Worm (Caenorhabditis elegans): Measurements from ENCODE around the gene ssp-32.

Gene ssp-32

DNA sequence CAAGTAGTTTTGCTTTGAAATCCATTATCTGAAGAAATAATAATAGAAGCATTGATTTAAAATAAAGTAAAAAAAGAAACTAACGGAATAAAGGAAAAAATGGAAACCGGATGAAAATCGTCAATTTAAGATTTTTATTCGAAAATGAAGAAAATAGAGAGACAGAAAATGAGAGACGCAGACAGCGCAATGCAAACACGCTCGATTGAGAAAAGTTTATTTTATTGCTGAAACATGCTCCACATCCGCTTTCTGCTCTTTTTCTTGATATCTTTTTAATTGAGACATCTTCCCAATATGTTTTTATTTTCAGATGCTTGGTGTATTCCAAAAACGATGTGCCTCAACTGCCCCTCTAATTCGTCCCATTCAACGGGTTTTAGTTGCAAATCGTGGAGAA, 10.9 kb upstream of the ssp-32 start, which contains the start of the genes prp-18 and mccc-1 (continued):
- no peak for TF ChIP-seq nhr-20 (tag; optimal IDR thresholded peaks at IDR 0.05)
- no peak for TF ChIP-seq alr-1 (tag; optimal IDR thresholded peaks at IDR 0.05; ENCODE audit: borderline replicate concordance)
- TF ChIP-seq nhr-76 (tag; optimal IDR thresholded peaks at IDR 0.05) = no peak
- no peak for TF ChIP-seq efl-3 (GFP tag; optimal IDR thresholded peaks at IDR 0.05)
- TF ChIP-seq zag-1 (tag; optimal IDR thresholded peaks at IDR 0.05) = no peak
- no peak for TF ChIP-seq nhr-77 (tag; optimal IDR thresholded peaks at IDR 0.05)
- no peak for TF ChIP-seq nhr-11 (tag; optimal IDR thresholded peaks at IDR 0.05)
- TF ChIP-seq ces-1 (GFP tag; optimal IDR thresholded peaks at IDR 0.05) = no peak
- TF ChIP-seq nhr-19 (GFP tag; conservative IDR thresholded peaks at IDR 0.05) = peak; percentile 25; the same call in 1 of the 2 replicates
- TF ChIP-seq lin-13 (GFP tag; optimal IDR thresholded peaks at IDR 0.05) = no peak
- no peak for TF ChIP-seq vab-15 (tag; optimal IDR thresholded peaks at IDR 0.05)
- TF ChIP-seq nhr-90 (tag; optimal IDR thresholded peaks at IDR 0.05; ENCODE audit: poor library complexity) = no peak
- TF ChIP-seq hpl-2 (GFP tag; optimal IDR thresholded peaks at IDR 0.05) = no peak
- no peak for TF ChIP-seq snpc-4 (tag; optimal IDR thresholded peaks at IDR 0.05)
- TF ChIP-seq unc-130 (tag; optimal IDR thresholded peaks at IDR 0.05) = peak; percentile 9
- TF ChIP-seq unc-62 (GFP tag; optimal IDR thresholded peaks at IDR 0.05) = no peak
- TF ChIP-seq mep-1 (tag; optimal IDR thresholded peaks at IDR 0.05) = peak; percentile 74
- TF ChIP-seq nhr-85 (tag) = peak; percentile 33
- TF ChIP-seq ztf-4 (tag; optimal IDR thresholded peaks at IDR 0.05) = no peak
- no peak for TF ChIP-seq pqm-1 (tag; optimal IDR thresholded peaks at IDR 0.05)
- no peak for TF ChIP-seq unc-98 (GFP tag; IDR thresholded peaks at IDR 0.05)
- no peak for TF ChIP-seq grh-1 (GFP tag; IDR thresholded peaks at IDR 0.05)
- TF ChIP-seq Y116A8C.19 (tag; optimal IDR thresholded peaks at IDR 0.05; ENCODE audit: borderline replicate concordance) = no peak
- TF ChIP-seq aha-1 (tag; optimal IDR thresholded peaks at IDR 0.05) = no peak
- no peak for TF ChIP-seq C04F5.9 (tag; optimal IDR thresholded peaks at IDR 0.05)
- no peak for TF ChIP-seq F16B12.6 (tag; optimal IDR thresholded peaks at IDR 0.05)
- no peak for TF ChIP-seq aly-2 (tag; optimal IDR thresholded peaks at IDR 0.05)
- no peak for TF ChIP-seq mef-2 (tag; optimal IDR thresholded peaks at IDR 0.05)
- TF ChIP-seq irx-1 (tag; optimal IDR thresholded peaks at IDR 0.05) = no peak
- no peak for TF ChIP-seq egl-13 (tag; optimal IDR thresholded peaks at IDR 0.05)
- no peak for TF ChIP-seq ztf-11 (tag; optimal IDR thresholded peaks at IDR 0.05)
- TF ChIP-seq ama-1 (optimal IDR thresholded peaks at IDR 0.05) = no peak
- TF ChIP-seq C34B4.2 (tag; optimal IDR thresholded peaks at IDR 0.05) = no peak
- peak in 1 of 2 experiments; percentile 16 for TF ChIP-seq mdl-1 (tag; optimal IDR thresholded peaks at IDR 0.05)
- TF ChIP-seq sox-4 (tag; optimal IDR thresholded peaks at IDR 0.05) = no peak
- TF ChIP-seq ceh-88 (GFP tag; IDR thresholded peaks at IDR 0.05) = no peak
- TF ChIP-seq hlh-17 (GFP tag; optimal IDR thresholded peaks at IDR 0.05; ENCODE audit: borderline replicate concordance) = no peak
- peak; percentile 4 for TF ChIP-seq unc-86 (tag; optimal IDR thresholded peaks at IDR 0.05)
- peak; percentile 33 for TF ChIP-seq swsn-7 (tag; optimal IDR thresholded peaks at IDR 0.05)
- no peak for TF ChIP-seq lir-3 (tag; optimal IDR thresholded peaks at IDR 0.05; ENCODE audit: poor library complexity)
- TF ChIP-seq lsy-2 (tag; optimal IDR thresholded peaks at IDR 0.05) = peak in 1 of 2 experiments; percentile 57
- TF ChIP-seq ceh-82 (tag; optimal IDR thresholded peaks at IDR 0.05) = peak in 1 of 3 experiments; percentile 62
- no peak for TF ChIP-seq mab-9 (GFP tag; IDR thresholded peaks at IDR 0.05)
- TF ChIP-seq lin-15B (tag; optimal IDR thresholded peaks at IDR 0.05) = peak; percentile 56
- TF ChIP-seq nhr-12 (tag; optimal IDR thresholded peaks at IDR 0.05) = no peak
- no peak for TF ChIP-seq ceh-63 (GFP tag; optimal IDR thresholded peaks at IDR 0.05)
- TF ChIP-seq egl-27 (tag; optimal IDR thresholded peaks at IDR 0.05) = no peak
- TF ChIP-seq tlp-1 (tag; optimal IDR thresholded peaks at IDR 0.05) = no peak
- TF ChIP-seq lin-39 (tag; optimal IDR thresholded peaks at IDR 0.05) = no peak
- peak; percentile 67 to 70 for TF ChIP-seq efl-1 (optimal IDR thresholded peaks at IDR 0.05)
- TF ChIP-seq efl-1 (GFP tag; optimal IDR thresholded peaks at IDR 0.05 in 1 of 2) = peak; percentile 64 to 91
- TF ChIP-seq tbx-2 (tag; optimal IDR thresholded peaks at IDR 0.05) = no peak
- no peak for TF ChIP-seq ceh-90 (tag; optimal IDR thresholded peaks at IDR 0.05)
- TF ChIP-seq zip-4 (GFP tag; optimal IDR thresholded peaks at IDR 0.05) = no peak
- TF ChIP-seq nhr-84 (tag; optimal IDR thresholded peaks at IDR 0.05) = no peak

Data from whole organism, L1 larva.